Worm (Caenorhabditis elegans) whole organism, L1 larva: ENCODE results near the gene F25D1.8.

ENCODE experiments used
- C16A3.4 ChIP-seq: fragments of 150-350 bp; optimal IDR thresholded peaks from 2 replicates; lab custom pipeline; 2014; ENCODE audit warnings: missing biosample characterization, missing genetic modification characterization
- C34B4.2 ChIP-seq: sonication (generic microtip); optimal IDR thresholded peaks from 2 replicates; lab custom pipeline; 2017; ENCODE audit warnings: mild to moderate bottlenecking, missing genetic modification characterization, missing compliant biosample characterization
- Y116A8C.19 ChIP-seq: sonication (generic microtip); optimal IDR thresholded peaks from 2 replicates; lab custom pipeline; 2016; ENCODE audit warnings: missing compliant biosample characterization, missing genetic modification characterization, borderline replicate concordance
- aly-2 ChIP-seq: fragments of 150-350 bp; optimal IDR thresholded peaks from 2 replicates; lab custom pipeline; 2014; ENCODE audit warnings: missing biosample characterization, missing genetic modification characterization
- ama-1 ChIP-seq: fragments of 150-350 bp; optimal IDR thresholded peaks from 2 replicates; lab custom pipeline; 2014
- blmp-1 ChIP-seq: fragments of 150-350 bp; optimal IDR thresholded peaks from 2 replicates; lab custom pipeline; 2014; ENCODE audit warnings: missing biosample characterization, missing genetic modification characterization
- ceh-63 ChIP-seq: fragments of 200-800 bp; sonication (Bioruptor generic); optimal IDR thresholded peaks from 2 replicates; lab custom pipeline; 2018; ENCODE audit warnings: mild to moderate bottlenecking, missing genetic modification characterization, missing compliant biosample characterization
- ceh-8 ChIP-seq: fragments of 200-800 bp; sonication (Bioruptor generic); optimal IDR thresholded peaks from 2 replicates; lab custom pipeline; 2018; ENCODE audit warnings: mild to moderate bottlenecking, missing genetic modification characterization, moderate library complexity, missing compliant biosample characterization
- ces-1 ChIP-seq: fragments of 150-350 bp; optimal IDR thresholded peaks from 2 replicates; lab custom pipeline; 2014; ENCODE audit warnings: missing biosample characterization, missing genetic modification reagents, missing genetic modification characterization
- dpl-1 ChIP-seq, 3 experiments: fragments of 150-350 bp in 2 of 3; sonication (generic microtip) in 1 of 3; optimal IDR thresholded peaks; 2 replicates each; lab custom pipeline; 2014 to 2017; ENCODE audit warnings: missing biosample characterization in 3 of 3, missing genetic modification characterization in 3 of 3, missing genetic modification reagents in 3 of 3
- dsc-1 ChIP-seq: sonication (generic microtip); optimal IDR thresholded peaks from 2 replicates; lab custom pipeline; 2016; ENCODE audit warnings: mild to moderate bottlenecking, missing genetic modification characterization, missing compliant biosample characterization
- efl-1 ChIP-seq, 4 experiments: fragments of 150-350 bp; optimal IDR thresholded peaks in 3 of 4; peaks in 1 of 4; 1 replicate in 1 of 4; 2 replicates in 3 of 4; lab custom pipeline; 2014; ENCODE audit warnings: missing biosample characterization in 2 of 4, missing genetic modification characterization in 2 of 4, missing genetic modification reagents in 2 of 4
- efl-3 ChIP-seq: fragments of 200-800 bp; sonication (Bioruptor generic); optimal IDR thresholded peaks from 2 replicates; lab custom pipeline; 2018; ENCODE audit warnings: mild to moderate bottlenecking, missing genetic modification characterization, missing compliant biosample characterization
- egl-13 ChIP-seq: sonication (generic microtip); optimal IDR thresholded peaks from 2 replicates; lab custom pipeline; 2016; ENCODE audit warnings: missing genotype, missing genetic modification reagents, missing genetic modification characterization, missing compliant biosample characterization
- egl-27 ChIP-seq, 2 experiments: fragments of 150-350 bp in 1 of 2; sonication (generic microtip); optimal IDR thresholded peaks; 3 replicates each; lab custom pipeline; 2017 to 2018; ENCODE audit warnings: missing biosample characterization in 2 of 2, missing genetic modification characterization in 2 of 2, missing genetic modification reagents in 2 of 2
- fkh-10 ChIP-seq: sonication (generic microtip); optimal IDR thresholded peaks from 2 replicates; lab custom pipeline; 2017; ENCODE audit warnings: missing biosample characterization, missing genetic modification reagents, missing genetic modification characterization
- fkh-4 ChIP-seq: sonication (generic microtip); optimal IDR thresholded peaks from 2 replicates; lab custom pipeline; 2016; ENCODE audit warnings: missing compliant biosample characterization, missing genetic modification characterization, borderline replicate concordance
- grh-1 ChIP-seq: fragments of 200-800 bp; sonication (Bioruptor generic); IDR thresholded peaks from 2 replicates; pipeline ENCODE4 v1.3.6; 2022; ENCODE audit warnings: missing genetic modification reagents, missing genetic modification characterization, missing compliant biosample characterization
- hpl-2 ChIP-seq: fragments of 150-350 bp; optimal IDR thresholded peaks from 2 replicates; lab custom pipeline; 2014; ENCODE audit warnings: missing biosample characterization, missing genetic modification reagents, missing genetic modification characterization
- isw-1 ChIP-seq: fragments of 200-800 bp; sonication (Bioruptor generic); IDR thresholded peaks from 2 replicates; pipeline ENCODE4 v1.3.6; 2022; ENCODE audit warnings: missing genetic modification characterization, missing compliant biosample characterization
- lin-14 ChIP-seq: fragments of 200-800 bp; sonication (Bioruptor generic); optimal IDR thresholded peaks from 2 replicates; lab custom pipeline; 2018; ENCODE audit warnings: mild to moderate bottlenecking, missing genetic modification characterization, moderate library complexity, missing compliant biosample characterization
- lin-15B ChIP-seq: fragments of 150-350 bp; sonication (generic microtip); optimal IDR thresholded peaks from 3 replicates; lab custom pipeline; 2014; ENCODE audit warnings: missing biosample characterization, missing genetic modification characterization
- mdl-1 ChIP-seq, 2 experiments: fragments of 150-350 bp; optimal IDR thresholded peaks; 2 replicates each; lab custom pipeline; 2014 to 2017; ENCODE audit warnings: missing biosample characterization in 2 of 2, missing genetic modification characterization in 2 of 2, inconsistent platforms in 1 of 2
- mef-2 ChIP-seq: fragments of 150-350 bp; optimal IDR thresholded peaks from 2 replicates; lab custom pipeline; 2014; ENCODE audit warnings: missing biosample characterization, missing genetic modification characterization
- mep-1 ChIP-seq: fragments of 150-350 bp; optimal IDR thresholded peaks from 2 replicates; lab custom pipeline; 2014; ENCODE audit warnings: missing biosample characterization, missing genetic modification characterization
- nhr-12 ChIP-seq: sonication (generic microtip); optimal IDR thresholded peaks from 2 replicates; lab custom pipeline; 2017; ENCODE audit warnings: missing biosample characterization, missing genetic modification characterization
- nhr-19 ChIP-seq: fragments of 200-800 bp; sonication (Bioruptor generic); conservative IDR thresholded peaks from 2 replicates; pipeline ENCODE4 v1.3.6; 2022; ENCODE audit warnings: missing genetic modification characterization, missing compliant biosample characterization
- nhr-20 ChIP-seq: sonication (generic microtip); optimal IDR thresholded peaks from 2 replicates; lab custom pipeline; 2016; ENCODE audit warnings: mild to moderate bottlenecking, missing genetic modification characterization, missing compliant biosample characterization
- nhr-28 ChIP-seq: fragments of 150-350 bp; optimal IDR thresholded peaks from 2 replicates; lab custom pipeline; 2014; ENCODE audit warnings: missing biosample characterization, missing genetic modification characterization
- nhr-47 ChIP-seq: sonication (generic microtip); optimal IDR thresholded peaks from 2 replicates; lab custom pipeline; 2016; ENCODE audit warnings: mild to moderate bottlenecking, missing genetic modification characterization, moderate library complexity, missing compliant biosample characterization
- nhr-71 ChIP-seq: sonication (generic microtip); optimal IDR thresholded peaks from 2 replicates; lab custom pipeline; 2016; ENCODE audit warnings: mild to moderate bottlenecking, missing genetic modification characterization, moderate library complexity, missing compliant biosample characterization
- nhr-77 ChIP-seq: fragments of 150-350 bp; optimal IDR thresholded peaks from 2 replicates; lab custom pipeline; 2014; ENCODE audit warnings: missing biosample characterization, missing genetic modification characterization
- rnt-1 ChIP-seq: sonication (generic microtip); optimal IDR thresholded peaks from 2 replicates; lab custom pipeline; 2016; ENCODE audit warnings: mild to moderate bottlenecking, missing genetic modification characterization, moderate library complexity, missing compliant biosample characterization
- skn-1 ChIP-seq: fragments of 150-350 bp; optimal IDR thresholded peaks from 2 replicates; lab custom pipeline; 2014; ENCODE audit warnings: missing biosample characterization, missing genetic modification characterization
- snpc-4 ChIP-seq: fragments of 150-350 bp; optimal IDR thresholded peaks from 2 replicates; lab custom pipeline; 2014; ENCODE audit warnings: missing biosample characterization, missing genetic modification characterization
- sup-37 ChIP-seq: fragments of 200-800 bp; sonication (Bioruptor generic); optimal IDR thresholded peaks from 2 replicates; lab custom pipeline; 2018; ENCODE audit warnings: mild to moderate bottlenecking, missing genetic modification characterization, missing compliant biosample characterization
- unc-30 ChIP-seq: sonication (generic microtip); optimal IDR thresholded peaks from 2 replicates; lab custom pipeline; 2017; ENCODE audit warnings: missing biosample characterization, missing genetic modification characterization
- unc-62 ChIP-seq: fragments of 150-350 bp; optimal IDR thresholded peaks from 2 replicates; lab custom pipeline; 2014; ENCODE audit warnings: missing biosample characterization, missing genetic modification reagents, missing genetic modification characterization
- unc-98 ChIP-seq: fragments of 200-800 bp; sonication (Bioruptor generic); IDR thresholded peaks from 2 replicates; pipeline ENCODE4 v1.3.6; 2022; ENCODE audit warnings: missing genetic modification characterization, missing compliant biosample characterization
- xbp-1 ChIP-seq: sonication (generic microtip); optimal IDR thresholded peaks from 2 replicates; lab custom pipeline; 2016; ENCODE audit warnings: missing genetic modification characterization, missing compliant biosample characterization
- zag-1 ChIP-seq: fragments of 150-350 bp; optimal IDR thresholded peaks from 2 replicates; lab custom pipeline; 2014; ENCODE audit warnings: missing biosample characterization, missing genetic modification characterization
- ztf-11 ChIP-seq, 2 experiments: sonication (generic microtip); optimal IDR thresholded peaks; 2 replicates each; lab custom pipeline; 2016 to 2017; ENCODE audit warnings: missing genetic modification characterization in 2 of 2, missing biosample characterization in 1 of 2, missing compliant biosample characterization in 1 of 2
- ztf-4 ChIP-seq: fragments of 150-350 bp; optimal IDR thresholded peaks from 2 replicates; lab custom pipeline; 2014; ENCODE audit warnings: missing biosample characterization, missing genetic modification characterization

F25D1.8 gene

ce11 chrV:10501295-10501694, 37.9 kb upstream of the F25D1.8 start, which contains the start of gene C35A5.3:
Gene C35A5.3 (minus strand): TSS chrV:10501395.
- TF ChIP-seq unc-62 = no peak
- no peak for TF ChIP-seq ztf-4 (tag; lab: Kevin White, UChicago)

- TF ChIP-seq blmp-1 (tag; lab: Kevin White, UChicago) (peak; percentile 66), isw-1 (GFP tag; lab: Robert Waterston, UW) (no peak)
Measured at ce11 chrV:10503011-10503410, 36.2 kb upstream of the F25D1.8 start, which contains the start of gene C35A5.11. Gene C35A5.11 (minus strand): TSS chrV:10503111.

- TF ChIP-seq xbp-1 (no peak), ceh-63 (no peak), egl-13 (no peak), snpc-4 (tag; lab: Kevin White, UChicago) (no peak), aly-2 (no peak), C34B4.2 (tag; lab: Kevin White, UChicago) (no peak), efl-3 (GFP tag; lab: Kevin White, UChicago) (no peak), mef-2 (tag; lab: Kevin White, UChicago) (no peak), Y116A8C.19 (no peak), mep-1 (tag; lab: Kevin White, UChicago) (no peak), sup-37 (GFP tag; lab: Kevin White, UChicago) (no peak), nhr-28 (no peak), isw-1 (GFP tag; lab: Robert Waterston, UW) (no peak), dsc-1 (tag; lab: Kevin White, UChicago) (no peak), nhr-47 (tag; lab: Kevin White, UChicago) (no peak)
- TF ChIP-seq, all 84 proteins: peak for 0
Measured at ce11 chrV:10503893-10504292, 35.3 kb upstream of the F25D1.8 start, which contains the start of gene C35A5.10. Gene C35A5.10 (plus strand): TSS chrV:10504193.

ce11 chrV:10505553-10505952, 33.7 kb upstream of the F25D1.8 start, which contains the start of gene C35A5.5:
Gene C35A5.5 (plus strand): TSS chrV:10505853.
- no peak for TF ChIP-seq nhr-12 (tag; lab: Kevin White, UChicago)

- TF ChIP-seq mdl-1 (tag; optimal IDR thresholded peaks at IDR 0.05; lab: Kevin White, UChicago) = no peak
- TF ChIP-seq ces-1 (GFP tag; lab: Kevin White, UChicago) = no peak
- no peak for TF ChIP-seq sup-37 (GFP tag; lab: Kevin White, UChicago)
- peak; percentile 4 for TF ChIP-seq skn-1 (tag; lab: Kevin White, UChicago)
- TF ChIP-seq hpl-2 (GFP tag; lab: Kevin White, UChicago) = no peak
- TF ChIP-seq unc-98 (GFP tag; lab: Robert Waterston, UW) = no peak
- TF ChIP-seq lin-14 (GFP tag; lab: Kevin White, UChicago) = peak; percentile 30
- TF ChIP-seq nhr-71 (tag; lab: Kevin White, UChicago) = peak; percentile 20
- no peak for TF ChIP-seq egl-27 (tag; optimal IDR thresholded peaks at IDR 0.05; lab: Kevin White, UChicago)
- TF ChIP-seq efl-1 (optimal IDR thresholded peaks at IDR 0.05; lab: Kevin White, UChicago) = no peak
- no peak for TF ChIP-seq efl-1 (GFP tag; optimal IDR thresholded peaks at IDR 0.05 in 1 of 2; lab: Kevin White, UChicago)
- no peak for TF ChIP-seq xbp-1
- peak; percentile 22 for TF ChIP-seq rnt-1 (tag; lab: Kevin White, UChicago)
- no peak for TF ChIP-seq unc-62
- TF ChIP-seq ceh-8 = no peak
- no peak for TF ChIP-seq nhr-77 (tag; lab: Kevin White, UChicago)
- no peak for TF ChIP-seq lin-15B (tag; lab: Kevin White, UChicago)
- no peak for TF ChIP-seq mep-1 (tag; lab: Kevin White, UChicago)
- TF ChIP-seq fkh-4 (tag; lab: Kevin White, UChicago) = no peak
- TF ChIP-seq grh-1 (GFP tag; lab: Robert Waterston, UW) = no peak
- TF ChIP-seq dpl-1 (GFP tag; optimal IDR thresholded peaks at IDR 0.05; lab: Kevin White, UChicago) = no peak
- TF ChIP-seq nhr-20 = peak; percentile 5
- no peak for TF ChIP-seq ztf-4 (tag; lab: Kevin White, UChicago)
- no peak for TF ChIP-seq nhr-47 (tag; lab: Kevin White, UChicago)
- TF ChIP-seq nhr-19 (GFP tag; lab: Robert Waterston, UW) = no peak
- TF ChIP-seq ama-1 (lab: Kevin White, UChicago) = no peak
- TF ChIP-seq isw-1 (GFP tag; lab: Robert Waterston, UW) = no peak
- no peak for TF ChIP-seq zag-1
- TF ChIP-seq unc-30 (tag; lab: Kevin White, UChicago) = no peak
- peak; percentile 30 for TF ChIP-seq blmp-1 (tag; lab: Kevin White, UChicago)
- TF ChIP-seq ztf-11 (tag; optimal IDR thresholded peaks at IDR 0.05; lab: Kevin White, UChicago) = no peak
- TF ChIP-seq fkh-10 (GFP tag; lab: Kevin White, UChicago) = no peak
- TF ChIP-seq C16A3.4 = no peak
Measured at ce11 chrV:10508855-10509254, 30.4 kb upstream of the F25D1.8 start, which contains the start of gene C35A5.6. Gene C35A5.6 (plus strand): TSS chrV:10509137.
